Fruit fly (Drosophila melanogaster): ENCODE measurements around the gene Cox17.
A peak's percentile ranks its signal among the peaks of the same experiment; 100 is the strongest.

The Cox17 gene

DNA sequence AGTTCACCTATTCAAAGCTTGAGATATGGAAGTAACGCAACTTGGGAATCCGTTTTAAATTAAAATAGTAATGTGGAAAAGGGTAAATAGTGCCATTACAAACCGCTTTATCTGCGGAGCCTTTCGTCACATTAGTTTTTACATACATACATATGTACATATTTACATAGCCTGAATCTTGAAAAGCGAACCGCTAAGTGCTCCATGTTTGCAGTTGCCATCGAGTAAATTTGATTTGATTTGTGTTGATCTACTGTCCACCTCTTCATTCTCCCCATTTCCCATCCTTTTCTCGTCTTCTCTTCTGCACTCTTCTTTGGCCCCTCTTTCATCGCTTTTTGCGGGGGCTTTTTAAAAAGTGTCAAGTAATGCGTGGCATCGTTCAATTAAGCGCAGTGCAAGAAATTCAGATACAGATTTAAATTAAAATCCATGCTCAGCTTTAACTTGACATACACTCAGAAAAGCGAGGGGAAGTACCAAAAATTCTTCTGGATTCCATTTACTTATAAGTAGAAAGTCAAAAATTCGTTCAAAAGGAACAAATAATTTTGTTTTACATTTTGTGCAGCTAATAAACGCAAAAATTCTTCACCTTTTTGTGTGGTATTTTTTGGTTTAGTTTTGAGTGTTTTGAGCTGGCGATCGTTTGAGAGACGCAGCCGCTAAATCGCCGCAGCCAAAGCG lies 41.3 kb downstream of the Cox17 start (continued):
- TF ChIP-seq mld (GFP tag; IDR thresholded peaks at IDR 0.05; ENCODE audit: partially characterized antibody) (no peak), CG3847 (GFP tag; IDR thresholded peaks at IDR 0.05) (no peak), kni (GFP tag; optimal IDR thresholded peaks at IDR 0.05) (peak; percentile 97), CG8281 (tag; optimal IDR thresholded peaks at IDR 0.05) (peak; percentile 63), Nf-YA (GFP tag; IDR thresholded peaks at IDR 0.05) (peak; percentile 82), Elba2 (GFP tag; optimal IDR thresholded peaks at IDR 0.05) (no peak), Rx (GFP tag; IDR thresholded peaks at IDR 0.05) (0 out of 2 replicates have a peak, but pooled peaks have one; percentile 41), Aef1 (GFP tag; IDR thresholded peaks at IDR 0.05) (no peak; the same call in 2 of the 3 replicates), HLHmδ (GFP tag; optimal IDR thresholded peaks at IDR 0.05) (peak; percentile 91), klu (GFP tag; IDR thresholded peaks at IDR 0.05) (no peak), org-1 (GFP tag; optimal IDR thresholded peaks at IDR 0.05) (peak; percentile 85), nom (GFP tag; optimal IDR thresholded peaks at IDR 0.05) (no peak), nau (GFP tag; optimal IDR thresholded peaks at IDR 0.05) (peak; percentile 94), CG4360 (GFP tag; IDR thresholded peaks at IDR 0.05) (peak; percentile 72), CG3407 (GFP tag; optimal IDR thresholded peaks at IDR 0.05) (peak; percentile 96), CG7271 (tag; optimal IDR thresholded peaks at IDR 0.05) (peak; percentile 68), Scr (GFP tag; IDR thresholded peaks at IDR 0.05; ENCODE audit: partially characterized antibody) (no peak), CG13296 (GFP tag; optimal IDR thresholded peaks at IDR 0.05) (peak; percentile 91), chm (GFP tag; IDR thresholded peaks at IDR 0.05) (peak; percentile 92), grn (GFP tag; optimal IDR thresholded peaks at IDR 0.05) (peak; percentile 86), CG6683 (GFP tag; optimal IDR thresholded peaks at IDR 0.05) (peak; percentile 76), CG7745 (tag; optimal IDR thresholded peaks at IDR 0.05) (peak; percentile 77), sens (GFP tag) (peak; percentile 98), CG12155 (GFP tag; optimal IDR thresholded peaks at IDR 0.05) (no peak), CG13894 (tag; optimal IDR thresholded peaks at IDR 0.05) (peak; percentile 45), gsb (GFP tag; IDR thresholded peaks at IDR 0.05) (no peak), eve (GFP tag; optimal IDR thresholded peaks at IDR 0.05) (peak in 1 of 2 experiments; percentile 82), CG3726 (GFP tag; IDR thresholded peaks at IDR 0.05) (0 out of 3 replicates have a peak, but pooled peaks have one; percentile 30), toy (GFP tag; IDR thresholded peaks at IDR 0.05) (0 out of 2 replicates have a peak, but pooled peaks have one; percentile 37), CG34224 (GFP tag; IDR thresholded peaks at IDR 0.05; ENCODE audit: partially characterized antibody) (no peak), zen2 (GFP tag; IDR thresholded peaks at IDR 0.05; ENCODE audit: partially characterized antibody) (no peak), CG4617 (GFP tag; optimal IDR thresholded peaks at IDR 0.05; ENCODE audit: borderline replicate concordance) (no peak), CoRest (tag; optimal IDR thresholded peaks at IDR 0.05) (peak; percentile 65), CG9797 (GFP tag; optimal IDR thresholded peaks at IDR 0.05) (no peak), danr (GFP tag; IDR thresholded peaks at IDR 0.05) (peak; percentile 50; the same call in 1 of the 2 replicates), lov (optimal IDR thresholded peaks at IDR 0.05) (no peak), lov (GFP tag; IDR thresholded peaks at IDR 0.05) (peak; percentile 91), CG11723 (GFP tag; optimal IDR thresholded peaks at IDR 0.05) (peak; percentile 85), sqz (GFP tag; optimal IDR thresholded peaks at IDR 0.05) (peak; percentile 77), Drgx (GFP tag; IDR thresholded peaks at IDR 0.05) (peak; percentile 86), CG17912 (GFP tag; optimal IDR thresholded peaks at IDR 0.05) (peak; percentile 93), p53 (GFP tag; optimal IDR thresholded peaks at IDR 0.05) (peak; percentile 51), CG32532 (GFP tag; IDR thresholded peaks at IDR 0.05) (peak; percentile 12), CG12236 (GFP tag; optimal IDR thresholded peaks at IDR 0.05) (peak; percentile 90), Atf-2 (GFP tag; optimal IDR thresholded peaks at IDR 0.05) (peak; percentile 78), CG16813 (GFP tag; IDR thresholded peaks at IDR 0.05; ENCODE audit: partially characterized antibody) (no peak), HmgZ (tag; optimal IDR thresholded peaks at IDR 0.05) (peak; percentile 79), Ets97D (GFP tag; optimal IDR thresholded peaks at IDR 0.05) (peak; percentile 33), CG34376 (GFP tag; optimal IDR thresholded peaks at IDR 0.05) (peak; percentile 57)

Measured in whole organism, embryonic.